Worm (Caenorhabditis elegans): ENCODE results near the gene C05B5.4.

ce11 chrIII:10001060-10001459, 7.4 kb downstream of the C05B5.4 start, which contains the start of gene C05B5.5:
- TF ChIP-seq tag-97 (GFP tag; IDR thresholded peaks at IDR 0.05) (no peak), lin-13 (GFP tag; optimal IDR thresholded peaks at IDR 0.05) (no peak), F37D6.2 (tag; optimal IDR thresholded peaks at IDR 0.05) (no peak), unc-39 (tag; optimal IDR thresholded peaks at IDR 0.05) (no peak), pha-4 (GFP tag; IDR thresholded peaks at IDR 0.05) (no peak), pha-4 (tag; optimal IDR thresholded peaks at IDR 0.05) (no peak), snpc-4 (tag; optimal IDR thresholded peaks at IDR 0.05) (no peak), unc-62 (GFP tag; optimal IDR thresholded peaks at IDR 0.05 in 1 of 2) (no peak), unc-62 (tag; optimal IDR thresholded peaks at IDR 0.05) (no peak), Y105C5A.15 (GFP tag; IDR thresholded peaks at IDR 0.05) (no peak), pqm-1 (tag; optimal IDR thresholded peaks at IDR 0.05) (peak; percentile 7), lin-39 (tag; optimal IDR thresholded peaks at IDR 0.05) (no peak), nhr-6 (tag; optimal IDR thresholded peaks at IDR 0.05) (peak; percentile 19)
